Worm (Caenorhabditis elegans): ENCODE data around the gene Y75D11A.6.

DNA sequence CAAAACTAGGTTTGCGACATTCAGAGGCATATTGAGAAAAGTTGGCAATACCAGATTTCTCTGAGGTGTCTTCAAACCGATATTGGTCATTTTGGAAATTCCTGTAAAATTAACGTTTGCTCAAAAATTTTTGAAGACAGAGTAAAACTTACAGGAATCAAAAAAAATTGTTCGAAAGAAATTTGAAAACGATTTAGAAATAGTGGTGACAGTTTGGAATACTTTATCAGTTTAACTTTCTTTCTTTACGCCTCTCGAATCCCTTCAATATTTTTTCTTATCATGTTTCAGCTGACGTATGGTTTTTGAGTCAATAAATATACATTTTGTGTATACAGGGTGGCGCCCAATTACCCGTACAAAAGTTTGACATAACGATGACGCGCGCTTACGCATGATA, 29.9 kb downstream of the Y75D11A.6 start, which contains the start of gene fbxa-53:
- TF ChIP-seq fkh-2 (tag; optimal IDR thresholded peaks at IDR 0.05), result no peak
- TF ChIP-seq elt-2 (tag; optimal IDR thresholded peaks at IDR 0.05), result no peak
- no peak for TF ChIP-seq unc-39 (tag; optimal IDR thresholded peaks at IDR 0.05)
- no peak for TF ChIP-seq nhr-67 (tag; optimal IDR thresholded peaks at IDR 0.05)
- no peak for TF ChIP-seq elt-3 (tag; optimal IDR thresholded peaks at IDR 0.05)
- TF ChIP-seq pqm-1 (tag; optimal IDR thresholded peaks at IDR 0.05), result no peak
- no peak for TF ChIP-seq sea-2 (GFP tag; optimal IDR thresholded peaks at IDR 0.05)
- no peak for TF ChIP-seq nhr-76 (tag; optimal IDR thresholded peaks at IDR 0.05)
- TF ChIP-seq R02D3.7 (tag; optimal IDR thresholded peaks at IDR 0.05), result no peak

Data from whole organism, L3 larva.